Worm (Caenorhabditis elegans) whole organism, L4 larva: Measurements from ENCODE around the gene Y38H8A.12.

Experiments
- R02D3.7 ChIP-seq: fragments of 150-350 bp; sonication (generic microtip); optimal IDR thresholded peaks from 3 replicates; lab custom pipeline; 2014; ENCODE audit warnings: missing biosample characterization, missing genetic modification characterization
- duxl-1 ChIP-seq: sonication (generic microtip); optimal IDR thresholded peaks from 2 replicates; lab custom pipeline; 2016; ENCODE audit warnings: mild to moderate bottlenecking, missing genetic modification characterization, moderate library complexity, missing compliant biosample characterization; ENCODE audit not compliant: poor library complexity
- lsy-2 ChIP-seq, 2 experiments: fragments of 150-350 bp in 1 of 2; sonication (generic microtip) in 1 of 2; optimal IDR thresholded peaks; 2 replicates each; lab custom pipeline; 2014 to 2017; ENCODE audit warnings: missing biosample characterization in 2 of 2, missing genetic modification characterization in 2 of 2
- madf-9 ChIP-seq: fragments of 200-800 bp; sonication (Bioruptor generic); conservative IDR thresholded peaks from 2 replicates; pipeline ENCODE4 v1.3.6; 2022; ENCODE audit warnings: missing genetic modification reagents, missing genetic modification characterization, missing compliant biosample characterization
- mes-2 ChIP-seq: sonication (generic microtip); optimal IDR thresholded peaks from 2 replicates; lab custom pipeline; 2016; ENCODE audit warnings: missing genotype, mild to moderate bottlenecking, missing genetic modification characterization, missing compliant biosample characterization; ENCODE audit not compliant: poor library complexity, severe bottlenecking
- nhr-102 ChIP-seq: sonication (generic microtip); optimal IDR thresholded peaks from 2 replicates; lab custom pipeline; 2016; ENCODE audit warnings: mild to moderate bottlenecking, missing genetic modification characterization, moderate library complexity, missing compliant biosample characterization
- rbr-2 ChIP-seq: sonication (generic microtip); optimal IDR thresholded peaks from 2 replicates; lab custom pipeline; 2016; ENCODE audit warnings: missing genotype, missing genetic modification characterization, missing compliant biosample characterization
- snpc-4 ChIP-seq: fragments of 150-350 bp; optimal IDR thresholded peaks from 2 replicates; lab custom pipeline; 2014; ENCODE audit warnings: missing biosample characterization, missing genetic modification characterization
- tag-97 ChIP-seq: fragments of 200-800 bp; sonication (Bioruptor generic); IDR thresholded peaks from 2 replicates; pipeline ENCODE4 v1.3.6; 2022; ENCODE audit warnings: missing genetic modification characterization, missing compliant biosample characterization
- vab-7 ChIP-seq: fragments of 200-800 bp; sonication (Bioruptor generic); IDR thresholded peaks from 2 replicates; pipeline ENCODE4 v1.3.6; 2022; ENCODE audit warnings: missing genetic modification reagents, missing genetic modification characterization, missing compliant biosample characterization
- zip-11 ChIP-seq: fragments of 200-800 bp; sonication (Bioruptor generic); IDR thresholded peaks from 2 replicates; pipeline ENCODE4 v1.3.6; 2022; ENCODE audit warnings: missing genetic modification characterization, missing compliant biosample characterization

DNA sequence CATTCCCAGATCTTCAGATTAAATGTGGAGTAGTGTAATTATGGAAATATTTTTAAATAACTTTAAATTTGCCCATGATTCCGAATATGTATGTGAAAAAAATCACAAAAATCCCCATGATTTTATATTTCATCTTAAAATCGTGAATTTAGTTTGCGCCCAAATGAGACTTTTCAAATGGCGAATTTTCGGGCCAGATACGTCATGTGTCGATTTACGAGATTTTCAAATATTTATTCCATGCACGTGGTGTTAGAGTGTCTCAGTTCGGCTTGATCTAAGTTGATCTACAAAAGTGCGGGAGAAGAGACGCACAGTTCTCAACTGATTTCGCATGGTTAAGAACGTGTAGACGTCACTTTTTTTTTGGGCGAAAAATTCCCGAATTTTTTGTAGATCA lies 21.7 kb upstream of the Y38H8A.12 start, which contains the start of gene Y38H8A.1:
- TF ChIP-seq duxl-1 (tag; lab: Kevin White, UChicago) (no peak), rbr-2 (tag; lab: Kevin White, UChicago) (no peak), R02D3.7 (tag; lab: Kevin White, UChicago) (no peak), lsy-2 (tag; optimal IDR thresholded peaks at IDR 0.05; lab: Kevin White, UChicago) (no peak), zip-11 (GFP tag; lab: Robert Waterston, UW) (no peak), tag-97 (GFP tag; lab: Robert Waterston, UW) (no peak), vab-7 (GFP tag; lab: Robert Waterston, UW) (no peak), madf-9 (no peak), snpc-4 (tag; lab: Kevin White, UChicago) (no peak), mes-2 (tag; lab: Kevin White, UChicago) (no peak), nhr-102 (tag; lab: Kevin White, UChicago) (no peak)
